Worm (Caenorhabditis elegans) whole organism, midembryonic: ENCODE results near the gene C06C3.7.

Experiments used
- flt-1 ChIP-seq: fragments of 200-800 bp; sonication (Bioruptor generic); IDR thresholded peaks from 2 replicates; pipeline ENCODE4 v1.3.6; 2022; ENCODE audit warnings: missing genetic modification characterization, missing compliant biosample characterization
- med-1 ChIP-seq: sonication (generic microtip); optimal IDR thresholded peaks from 2 replicates; lab custom pipeline; 2017; ENCODE audit warnings: missing genetic modification characterization, mild to moderate bottlenecking, missing compliant biosample characterization, antibody characterized with exemption, missing genetic modification reagents; ENCODE audit not compliant: insufficient read depth

- no peak for TF ChIP-seq flt-1 (GFP tag; lab: Robert Waterston, UW)
- no peak for TF ChIP-seq med-1 (GFP tag; lab: Kevin White, UChicago)
Observed at ce11 chrII:9352669-9353068, 32.7 kb upstream of the C06C3.7 start, which contains the start of the genes sdhb-1 and cup-15.
